Fruit fly (Drosophila melanogaster): Measurements from ENCODE around the gene sov.

- no peak for TF ChIP-seq CG1621 (tag; optimal IDR thresholded peaks at IDR 0.05)
- TF ChIP-seq fkh (GFP tag; optimal IDR thresholded peaks at IDR 0.05): no peak
- no peak for TF ChIP-seq CG8119 (GFP tag; IDR thresholded peaks at IDR 0.05)
Measured at dm6 chrX:6802376-6803080, 46.4 kb downstream of the sov start.

Data from whole organism, prepupa.